Fruit fly (Drosophila melanogaster) whole organism, prepupa: Measurements from ENCODE around the gene Stt3A.

Experiments used
- CG10669 ChIP-seq: fragments of 200-800 bp; sonication (Bioruptor generic); optimal IDR thresholded peaks from 3 replicates; lab custom pipeline; 2018; ENCODE audit warnings: missing biosample characterization, mild to moderate bottlenecking, missing genetic modification characterization, moderate library complexity
- CG11294 ChIP-seq: fragments of 200-800 bp; sonication (Bioruptor generic); IDR thresholded peaks from 2 replicates; pipeline ENCODE4 v1.3.6; 2022; ENCODE audit warnings: missing biosample characterization, missing genetic modification characterization
- CG11762 ChIP-seq: fragments of 200-800 bp; sonication (Bioruptor generic); optimal IDR thresholded peaks from 3 replicates; lab custom pipeline; 2016; ENCODE audit warnings: missing biosample characterization, missing genetic modification characterization; ENCODE audit not compliant: insufficient read depth
- CG11902 ChIP-seq: fragments of 200-800 bp; sonication (Bioruptor generic); optimal IDR thresholded peaks from 3 replicates; lab custom pipeline; 2016; ENCODE audit warnings: missing biosample characterization, missing genetic modification characterization
- CG15336 ChIP-seq: fragments of 200-800 bp; sonication (Bioruptor generic); IDR thresholded peaks from 2 replicates; pipeline ENCODE4 v1.3.6; 2022; ENCODE audit warnings: missing biosample characterization, missing genetic modification characterization
- CG16779 ChIP-seq: fragments of 200-800 bp; sonication (Bioruptor generic); optimal IDR thresholded peaks from 3 replicates; lab custom pipeline; 2017; ENCODE audit warnings: missing biosample characterization, mild to moderate bottlenecking, missing genetic modification characterization
- CG3032 ChIP-seq: fragments of 200-800 bp; optimal IDR thresholded peaks from 2 replicates; lab custom pipeline; 2019; ENCODE audit warnings: missing biosample characterization, mild to moderate bottlenecking, missing genetic modification characterization, moderate library complexity
- CG31627 ChIP-seq: fragments of 200-800 bp; sonication (Bioruptor generic); optimal IDR thresholded peaks from 3 replicates; lab custom pipeline; 2016; ENCODE audit warnings: missing biosample characterization, missing genetic modification characterization
- CG32006 ChIP-seq: fragments of 200-800 bp; sonication (Bioruptor generic); optimal IDR thresholded peaks from 3 replicates; lab custom pipeline; 2017; ENCODE audit warnings: missing biosample characterization, mild to moderate bottlenecking, missing genetic modification characterization
- CG3919 ChIP-seq: fragments of 200-800 bp; sonication (Bioruptor generic); optimal IDR thresholded peaks from 3 replicates; lab custom pipeline; 2016; ENCODE audit warnings: missing biosample characterization, missing genetic modification characterization
- CG6163 ChIP-seq: fragments of 200-800 bp; sonication (Bioruptor generic); IDR thresholded peaks from 3 replicates; pipeline ENCODE4 v1.3.6; 2022; ENCODE audit warnings: missing biosample characterization, missing genetic modification characterization
- CG6276 ChIP-seq: fragments of 200-800 bp; sonication (Bioruptor generic); optimal IDR thresholded peaks from 2 replicates; lab custom pipeline; 2017; ENCODE audit warnings: missing biosample characterization, mild to moderate bottlenecking, missing genetic modification characterization
- CG6808 ChIP-seq: fragments of 200-800 bp; sonication (Bioruptor generic); optimal IDR thresholded peaks from 3 replicates; lab custom pipeline; 2017; ENCODE audit warnings: missing biosample characterization, missing genetic modification characterization, mild to moderate bottlenecking, moderate library complexity, missing genetic modification reagents
- CG7368 ChIP-seq: fragments of 200-800 bp; sonication (Bioruptor generic); optimal IDR thresholded peaks from 3 replicates; lab custom pipeline; 2016; ENCODE audit warnings: missing biosample characterization, missing genetic modification characterization
- CG8119 ChIP-seq: fragments of 200-800 bp; sonication (Bioruptor generic); IDR thresholded peaks from 3 replicates; pipeline ENCODE4 v1.3.6; 2022; ENCODE audit warnings: missing biosample characterization, missing genetic modification characterization
- CG8319 ChIP-seq: fragments of 200-800 bp; sonication (Bioruptor generic); optimal IDR thresholded peaks from 3 replicates; lab custom pipeline; 2016; ENCODE audit warnings: missing biosample characterization, missing genetic modification characterization
- CG8632 ChIP-seq: fragments of 200-800 bp; sonication (Bioruptor generic); optimal IDR thresholded peaks from 3 replicates; lab custom pipeline; 2016; ENCODE audit warnings: missing biosample characterization, missing genetic modification characterization
- CG9139 ChIP-seq: fragments of 200-800 bp; sonication (Bioruptor generic); optimal IDR thresholded peaks from 3 replicates; lab custom pipeline; 2017; ENCODE audit warnings: missing biosample characterization, mild to moderate bottlenecking, missing genetic modification characterization
- Eip75B ChIP-seq: fragments of 200-800 bp; sonication (Bioruptor generic); optimal IDR thresholded peaks from 3 replicates; lab custom pipeline; 2016; ENCODE audit warnings: missing biosample characterization, missing genetic modification characterization
- Eip78C ChIP-seq: fragments of 200-800 bp; sonication (Bioruptor generic); peaks from one replicate; lab custom pipeline; 2016; ENCODE audit warnings: missing biosample characterization, missing genetic modification characterization
- Eip93F ChIP-seq: fragments of 200-800 bp; sonication (Bioruptor generic); optimal IDR thresholded peaks from 2 replicates; lab custom pipeline; 2016; ENCODE audit warnings: missing biosample characterization, mild to moderate bottlenecking, missing genetic modification characterization
- Ets96B ChIP-seq: fragments of 200-800 bp; optimal IDR thresholded peaks from 2 replicates; lab custom pipeline; 2019; ENCODE audit warnings: missing biosample characterization, mild to moderate bottlenecking, missing genetic modification characterization, moderate library complexity
- Gug ChIP-seq: fragments of 200-800 bp; sonication (Bioruptor generic); IDR thresholded peaks from 2 replicates; pipeline ENCODE4 v1.3.6; 2022; ENCODE audit warnings: missing biosample characterization, missing genetic modification characterization
- Hr4 ChIP-seq: fragments of 200-800 bp; sonication (Bioruptor generic); optimal IDR thresholded peaks from 3 replicates; lab custom pipeline; 2016; ENCODE audit warnings: missing biosample characterization, missing genetic modification characterization
- Lpt ChIP-seq: fragments of 200-800 bp; sonication (Bioruptor generic); optimal IDR thresholded peaks from 3 replicates; lab custom pipeline; 2016; ENCODE audit warnings: missing biosample characterization, missing genetic modification characterization
- Met ChIP-seq: fragments of 200-800 bp; sonication (Bioruptor generic); optimal IDR thresholded peaks from 3 replicates; lab custom pipeline; 2016; ENCODE audit warnings: missing biosample characterization, missing genetic modification characterization
- OdsH ChIP-seq: fragments of 200-800 bp; sonication (Bioruptor generic); optimal IDR thresholded peaks from 3 replicates; lab custom pipeline; 2016; ENCODE audit warnings: missing biosample characterization, missing genetic modification characterization
- Sox102F ChIP-seq: fragments of 200-800 bp; sonication (Bioruptor generic); optimal IDR thresholded peaks from 2 replicates; lab custom pipeline; 2016; ENCODE audit warnings: missing biosample characterization, mild to moderate bottlenecking, missing genetic modification characterization
- Sox15 ChIP-seq: fragments of 200-800 bp; sonication (Bioruptor generic); optimal IDR thresholded peaks from 3 replicates; lab custom pipeline; 2016; ENCODE audit warnings: missing biosample characterization, missing genetic modification characterization
- achi ChIP-seq: fragments of 200-800 bp; sonication (Bioruptor generic); optimal IDR thresholded peaks from 3 replicates; lab custom pipeline; 2016; ENCODE audit warnings: missing biosample characterization, missing genetic modification characterization
- cyc ChIP-seq: fragments of 200-800 bp; sonication (Bioruptor generic); optimal IDR thresholded peaks from 3 replicates; lab custom pipeline; 2016; ENCODE audit warnings: missing biosample characterization, missing genetic modification characterization
- dac ChIP-seq: fragments of 200-800 bp; sonication (Bioruptor generic); optimal IDR thresholded peaks from 2 replicates; lab custom pipeline; 2017; ENCODE audit warnings: missing biosample characterization, mild to moderate bottlenecking, missing genetic modification characterization
- dsx ChIP-seq: fragments of 200-800 bp; optimal IDR thresholded peaks from 3 replicates; lab custom pipeline; 2019; ENCODE audit warnings: missing biosample characterization, mild to moderate bottlenecking, missing genetic modification characterization, moderate library complexity; ENCODE audit not compliant: poor library complexity, severe bottlenecking
- eg ChIP-seq: fragments of 200-800 bp; sonication (Bioruptor generic); IDR thresholded peaks from 3 replicates; pipeline ENCODE4 v1.3.6; 2022; ENCODE audit warnings: missing biosample characterization, missing genetic modification characterization
- esn ChIP-seq: fragments of 200-800 bp; sonication (Bioruptor generic); optimal IDR thresholded peaks from 2 replicates; lab custom pipeline; 2016; ENCODE audit warnings: missing biosample characterization, mild to moderate bottlenecking, missing genetic modification characterization, moderate library complexity
- fd59A ChIP-seq: fragments of 200-800 bp; sonication (Bioruptor generic); optimal IDR thresholded peaks from 2 replicates; lab custom pipeline; 2017; ENCODE audit warnings: missing biosample characterization, mild to moderate bottlenecking, missing genetic modification characterization, missing genetic modification reagents
- fd85E ChIP-seq: fragments of 200-800 bp; sonication (Bioruptor generic); optimal IDR thresholded peaks from 3 replicates; lab custom pipeline; 2016; ENCODE audit warnings: missing biosample characterization, missing genetic modification characterization
- fkh ChIP-seq: fragments of 200-800 bp; sonication (Bioruptor generic); optimal IDR thresholded peaks from 3 replicates; lab custom pipeline; 2017; ENCODE audit warnings: missing biosample characterization, mild to moderate bottlenecking, missing genetic modification characterization, moderate library complexity
- lz ChIP-seq: fragments of 200-800 bp; sonication (Bioruptor generic); optimal IDR thresholded peaks from 3 replicates; lab custom pipeline; 2016; ENCODE audit warnings: missing biosample characterization, missing genetic modification characterization
- net ChIP-seq: fragments of 200-800 bp; sonication (Bioruptor generic); optimal IDR thresholded peaks from 3 replicates; lab custom pipeline; 2016; ENCODE audit warnings: missing biosample characterization, missing genetic modification characterization
- pdm3 ChIP-seq: fragments of 200-800 bp; sonication (Bioruptor generic); optimal IDR thresholded peaks from 3 replicates; lab custom pipeline; 2016; ENCODE audit warnings: missing biosample characterization, missing genetic modification characterization
- salr ChIP-seq, 2 experiments: fragments of 200-800 bp; sonication (Bioruptor generic); optimal IDR thresholded peaks; 3 replicates each; lab custom pipeline; 2016 to 2018; ENCODE audit warnings: missing biosample characterization in 2 of 2, missing genetic modification characterization in 2 of 2, mild to moderate bottlenecking in 1 of 2
- spab ChIP-seq: fragments of 200-800 bp; sonication (Bioruptor generic); optimal IDR thresholded peaks from 2 replicates; lab custom pipeline; 2017; ENCODE audit warnings: missing biosample characterization, mild to moderate bottlenecking, missing genetic modification characterization, missing genetic modification reagents
- ss ChIP-seq, 2 experiments: fragments of 200-800 bp; sonication (Bioruptor generic); optimal IDR thresholded peaks; 2 replicates in 1 of 2; 3 replicates in 1 of 2; lab custom pipeline; 2017 to 2018; ENCODE audit warnings: mild to moderate bottlenecking in 2 of 2, missing biosample characterization in 2 of 2, missing genetic modification characterization in 2 of 2, moderate library complexity in 1 of 2
- svp ChIP-seq: fragments of 200-800 bp; sonication (Bioruptor generic); peaks from one replicate; lab custom pipeline; 2016; ENCODE audit warnings: missing biosample characterization, missing genetic modification characterization
- topi ChIP-seq: fragments of 200-800 bp; sonication (Bioruptor generic); optimal IDR thresholded peaks from 3 replicates; lab custom pipeline; 2016; ENCODE audit warnings: missing biosample characterization, missing genetic modification characterization
- vri ChIP-seq: fragments of 200-800 bp; sonication (Bioruptor generic); optimal IDR thresholded peaks from 3 replicates; lab custom pipeline; 2016; ENCODE audit warnings: missing biosample characterization, mild to moderate bottlenecking, missing genetic modification characterization

Gene Stt3A

DNA sequence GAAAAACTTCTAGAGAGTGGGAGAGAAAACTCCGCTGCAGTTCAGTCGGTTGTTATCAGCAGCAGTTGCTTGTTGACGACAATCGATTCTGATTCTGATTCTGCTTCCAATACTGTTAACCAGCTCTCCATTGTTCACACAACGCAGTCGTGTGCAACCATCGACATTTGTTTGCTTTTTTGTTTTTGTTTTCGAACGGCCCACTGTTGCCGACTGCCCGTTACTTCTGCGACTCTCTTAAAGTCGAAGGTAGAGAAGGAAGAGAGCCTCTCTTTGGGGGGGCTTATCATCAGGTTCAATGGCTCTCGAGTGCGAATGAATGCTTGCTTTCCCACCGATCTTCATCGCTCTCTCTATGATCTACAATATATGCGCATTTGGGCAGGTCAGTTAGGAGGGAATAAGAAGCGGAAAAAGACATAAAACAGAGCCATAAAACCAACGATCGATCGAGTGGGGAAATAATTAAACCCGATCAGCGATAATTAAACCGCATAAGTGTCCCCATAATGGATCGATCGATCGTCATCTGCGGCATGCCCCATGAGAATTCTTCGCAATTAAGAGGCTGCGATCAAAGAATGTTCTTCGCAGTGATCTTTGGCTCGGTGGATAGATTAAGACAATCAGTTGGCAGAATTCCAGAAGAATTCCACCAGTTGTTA, 18.1 kb upstream of the Stt3A start (continued):
- TF ChIP-seq CG7368 (GFP tag; lab: Kevin White, UChicago) = no peak
- no peak for TF ChIP-seq Eip75B (GFP tag; lab: Kevin White, UChicago)
- no peak for TF ChIP-seq achi (GFP tag; lab: Kevin White, UChicago)
- TF ChIP-seq CG6163 (GFP tag; lab: Robert Waterston, UW) = 0 out of 3 replicates have a peak, but pooled peaks have one; percentile 39
- no peak for TF ChIP-seq CG8319
- peak; percentile 32 for TF ChIP-seq vri (GFP tag; lab: Kevin White, UChicago)
- 0 out of 3 replicates have a peak, but pooled peaks have one; percentile 19 for TF ChIP-seq CG8119 (GFP tag; lab: Robert Waterston, UW)
- TF ChIP-seq Gug (GFP tag; lab: Robert Waterston, UW) = no peak
- peak; percentile 33 for TF ChIP-seq fkh (GFP tag; lab: Kevin White, UChicago)
- no peak for TF ChIP-seq dac (GFP tag; lab: Kevin White, UChicago)
- TF ChIP-seq pdm3 = no peak
- TF ChIP-seq svp (GFP tag; lab: Kevin White, UChicago) = peak; percentile 77
- TF ChIP-seq Sox102F (GFP tag; lab: Kevin White, UChicago) = no peak
- TF ChIP-seq CG6808 (GFP tag; lab: Kevin White, UChicago) = peak; percentile 25
- peak; percentile 64 for TF ChIP-seq CG9139 (GFP tag; lab: Kevin White, UChicago)
- TF ChIP-seq CG6276 (GFP tag; lab: Kevin White, UChicago) = peak; percentile 24
- TF ChIP-seq Ets96B = peak; percentile 2
- peak; percentile 34 to 65 for TF ChIP-seq ss (GFP tag; optimal IDR thresholded peaks at IDR 0.05; lab: Kevin White, UChicago)
- peak; percentile 60 for TF ChIP-seq Eip93F (GFP tag; lab: Kevin White, UChicago)
- no peak for TF ChIP-seq CG3919 (GFP tag; lab: Kevin White, UChicago)
- no peak for TF ChIP-seq CG31627
- no peak for TF ChIP-seq fd85E
- peak; percentile 37 for TF ChIP-seq dsx (GFP tag; lab: Kevin White, UChicago)
- no peak for TF ChIP-seq CG11762 (GFP tag; lab: Kevin White, UChicago)
- no peak for TF ChIP-seq fd59A (GFP tag; lab: Kevin White, UChicago)

DNA sequence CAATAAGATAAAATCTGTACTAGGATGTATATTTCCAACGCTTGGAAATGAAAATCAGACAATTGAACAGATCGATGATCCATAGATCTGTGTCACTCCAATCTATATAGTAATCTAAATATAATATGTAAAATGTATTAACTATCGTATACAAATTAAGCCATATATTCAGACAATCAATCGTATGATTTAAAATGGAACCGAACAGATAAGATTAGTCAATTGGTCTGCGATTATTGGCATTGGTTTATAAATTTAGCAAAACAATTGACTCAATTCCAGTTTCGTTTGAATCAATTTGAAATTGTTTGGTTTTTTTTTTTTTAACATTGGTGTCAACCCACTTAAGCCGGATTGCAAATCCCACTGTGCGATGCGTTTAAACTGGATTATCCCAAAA, 14.2 kb upstream of the Stt3A start:
- peak; percentile 33; the same call in 1 of the 2 replicates for TF ChIP-seq CG15336 (GFP tag; lab: Robert Waterston, UW)
- TF ChIP-seq ss (GFP tag; optimal IDR thresholded peaks at IDR 0.05; lab: Kevin White, UChicago) = peak; percentile 2 to 17
- peak; percentile 35 for TF ChIP-seq CG10669 (GFP tag; lab: Kevin White, UChicago)
- no peak for TF ChIP-seq CG11294 (GFP tag; lab: Robert Waterston, UW)
- peak; percentile 51 for TF ChIP-seq net (GFP tag; lab: Kevin White, UChicago)
- peak; percentile 16 to 72 for TF ChIP-seq salr (GFP tag; optimal IDR thresholded peaks at IDR 0.05; lab: Kevin White, UChicago)
- peak; percentile 49; the same call in 2 of the 3 replicates for TF ChIP-seq eg (GFP tag; lab: Robert Waterston, UW)
- TF ChIP-seq fd85E = no peak
- no peak for TF ChIP-seq vri (GFP tag; lab: Kevin White, UChicago)
- peak; percentile 38 for TF ChIP-seq Met
- TF ChIP-seq fkh (GFP tag; lab: Kevin White, UChicago) = no peak
- no peak for TF ChIP-seq Sox102F (GFP tag; lab: Kevin White, UChicago)
- TF ChIP-seq Sox15 = no peak
- peak; percentile 8 for TF ChIP-seq cyc (GFP tag; lab: Kevin White, UChicago)
- TF ChIP-seq topi = no peak
- no peak for TF ChIP-seq Gug (GFP tag; lab: Robert Waterston, UW)
- peak; percentile 33 for TF ChIP-seq CG8632
- 0 out of 3 replicates have a peak, but pooled peaks have one; percentile 25 for TF ChIP-seq CG8119 (GFP tag; lab: Robert Waterston, UW)
- no peak for TF ChIP-seq Lpt
- TF ChIP-seq CG32006 (GFP tag; lab: Kevin White, UChicago) = peak; percentile 75
- TF ChIP-seq dsx (GFP tag; lab: Kevin White, UChicago) = no peak
- TF ChIP-seq lz (GFP tag; lab: Kevin White, UChicago) = peak; percentile 31
- TF ChIP-seq Hr4 = peak; percentile 16
- peak; percentile 47 for TF ChIP-seq spab (GFP tag; lab: Kevin White, UChicago)
- peak; percentile 8 for TF ChIP-seq CG7368 (GFP tag; lab: Kevin White, UChicago)
- no peak for TF ChIP-seq CG16779
- TF ChIP-seq OdsH = peak; percentile 43
- peak; percentile 9 for TF ChIP-seq CG11902 (GFP tag; lab: Kevin White, UChicago)
- no peak for TF ChIP-seq CG3032 (tag; lab: Kevin White, UChicago)
- no peak for TF ChIP-seq Ets96B
- TF ChIP-seq svp (GFP tag; lab: Kevin White, UChicago) = peak; percentile 80
- TF ChIP-seq Eip78C (GFP tag; lab: Kevin White, UChicago) = peak; percentile 77
- TF ChIP-seq esn = peak; percentile 67
- no peak for TF ChIP-seq CG9139 (GFP tag; lab: Kevin White, UChicago)
